Worm (Caenorhabditis elegans): Measurements from ENCODE around the gene F19B2.7.

F19B2.7 gene

DNA sequence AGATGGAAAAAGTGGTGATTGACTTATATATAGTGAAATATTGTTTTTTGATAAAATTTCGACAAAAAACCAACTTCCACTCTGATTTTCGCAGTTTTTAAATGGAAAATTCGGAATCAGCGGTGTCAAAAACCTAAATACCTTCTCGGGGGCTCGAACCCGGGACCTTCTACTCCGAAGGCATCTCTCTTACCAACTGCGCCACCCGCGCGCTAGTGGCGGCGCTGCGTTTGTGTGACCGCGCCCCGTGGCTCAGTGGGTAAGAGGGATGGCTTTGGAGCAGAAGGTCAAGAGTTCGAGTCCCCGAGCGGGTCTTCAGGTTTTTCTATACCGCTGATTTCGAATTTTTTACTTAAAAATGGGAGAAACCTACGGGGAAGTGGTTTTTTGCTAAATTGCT lies 26.4 kb upstream of the F19B2.7 start:
- 0 out of 2 replicates have a peak, but pooled peaks have one; percentile 40 for TF ChIP-seq egl-43 (GFP tag; IDR thresholded peaks at IDR 0.05)
- TF ChIP-seq hmg-1.1 (GFP tag; IDR thresholded peaks at IDR 0.05) = no peak
- no peak for TF ChIP-seq nhr-6 (tag; optimal IDR thresholded peaks at IDR 0.05)
- peak; percentile 28; the same call in 1 of the 2 replicates for TF ChIP-seq vab-7 (GFP tag; IDR thresholded peaks at IDR 0.05)
- no peak for TF ChIP-seq gei-8 (GFP tag; optimal IDR thresholded peaks at IDR 0.05)
- no peak for TF ChIP-seq pqm-1 (tag; optimal IDR thresholded peaks at IDR 0.05)
- peak; percentile 47 for TF ChIP-seq aha-1 (tag)
- TF ChIP-seq fkh-10 (GFP tag; optimal IDR thresholded peaks at IDR 0.05) = no peak
- no peak for TF ChIP-seq ztf-11 (tag; optimal IDR thresholded peaks at IDR 0.05)
- TF ChIP-seq set-16 (GFP tag; IDR thresholded peaks at IDR 0.05) = peak; percentile 83
- peak; percentile 71; the same call in 1 of the 2 replicates for TF ChIP-seq F44E2.7 (GFP tag; IDR thresholded peaks at IDR 0.05)
- TF ChIP-seq dmd-9 (GFP tag; IDR thresholded peaks at IDR 0.05) = no peak

DNA sequence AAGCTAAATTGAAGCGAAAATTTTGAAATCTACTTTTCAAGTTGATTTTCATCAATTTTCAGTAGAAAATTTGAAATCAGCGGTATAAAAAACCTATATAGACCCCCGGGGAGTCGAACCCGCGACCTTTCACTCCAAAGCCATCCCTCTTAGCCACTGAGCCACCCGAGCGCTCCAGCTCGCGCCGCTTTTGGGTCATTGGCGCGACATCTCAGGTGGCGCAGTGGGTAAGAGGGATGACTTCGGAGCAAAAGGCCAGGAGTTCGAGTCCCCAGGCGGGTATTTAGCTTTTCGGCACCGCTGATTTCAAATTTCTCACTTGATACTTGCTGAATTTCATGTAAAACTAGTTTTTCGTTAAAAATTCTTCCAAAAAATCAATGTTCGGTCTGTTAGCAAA lies 24.9 kb upstream of the F19B2.7 start:
- no peak for TF ChIP-seq F37D6.2 (tag; optimal IDR thresholded peaks at IDR 0.05)
- TF ChIP-seq set-16 (GFP tag; IDR thresholded peaks at IDR 0.05) = peak; percentile 87
- no peak for TF ChIP-seq T26A8.4 (GFP tag; IDR thresholded peaks at IDR 0.05)
- TF ChIP-seq egl-43 (GFP tag; IDR thresholded peaks at IDR 0.05) = 0 out of 2 replicates have a peak, but pooled peaks have one; percentile 54

DNA sequence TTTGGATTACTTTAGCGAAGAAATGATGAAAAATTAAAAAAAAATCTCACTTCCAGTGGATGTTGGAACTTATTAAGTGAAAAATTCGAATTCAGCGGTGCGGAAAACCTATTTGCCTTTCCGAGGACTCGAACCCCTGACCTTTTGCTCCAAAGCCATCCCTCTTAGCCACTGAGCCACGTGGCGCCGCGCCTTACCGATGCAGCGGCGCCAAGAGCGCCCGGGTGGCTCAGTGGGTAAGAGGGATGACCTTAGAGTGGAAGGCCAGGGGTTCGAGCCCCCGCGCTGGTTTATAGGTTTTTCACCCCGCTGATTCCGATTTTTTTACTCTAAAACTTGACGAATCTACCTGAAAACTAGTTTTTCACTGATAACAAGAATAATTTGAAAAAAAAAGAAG lies 24.0 kb upstream of the F19B2.7 start:
- TF ChIP-seq mxl-2 (GFP tag; conservative IDR thresholded peaks at IDR 0.05) (no peak; the same call in 1 of the 2 replicates), mes-2 (tag; optimal IDR thresholded peaks at IDR 0.05; ENCODE audit: poor library complexity, severe bottlenecking) (no peak), set-16 (GFP tag; IDR thresholded peaks at IDR 0.05) (peak; percentile 90), saeg-2 (GFP tag; IDR thresholded peaks at IDR 0.05) (no peak), lin-15B (tag; optimal IDR thresholded peaks at IDR 0.05) (no peak), tra-1 (GFP tag; IDR thresholded peaks at IDR 0.05) (peak; percentile 45; the same call in 1 of the 2 replicates), rbr-2 (tag; optimal IDR thresholded peaks at IDR 0.05) (no peak), egl-43 (GFP tag; IDR thresholded peaks at IDR 0.05) (0 out of 2 replicates have a peak, but pooled peaks have one; percentile 10), aha-1 (tag) (peak; percentile 40), gei-8 (GFP tag; optimal IDR thresholded peaks at IDR 0.05) (no peak), F44E2.7 (GFP tag; IDR thresholded peaks at IDR 0.05) (0 out of 2 replicates have a peak, but pooled peaks have one; percentile 64)

DNA sequence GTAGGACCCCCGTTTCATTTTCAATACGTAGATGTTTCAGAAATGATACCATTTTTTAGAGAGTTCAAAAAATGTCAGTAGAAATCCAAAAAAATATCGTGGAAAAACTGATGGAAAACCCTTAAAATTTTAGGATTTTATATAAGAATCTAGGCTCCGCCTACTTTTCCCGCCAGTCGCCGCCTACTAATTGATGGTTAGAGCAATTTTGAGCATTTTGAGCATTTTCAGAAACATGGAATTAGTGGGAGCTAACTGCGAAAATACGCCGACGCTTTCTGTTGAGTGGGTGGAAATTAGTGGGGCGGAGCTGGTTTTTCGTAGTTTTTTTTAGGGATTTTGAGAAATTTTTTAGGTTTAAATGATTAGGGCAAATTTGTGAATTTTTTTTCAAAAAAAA lies 18.4 kb upstream of the F19B2.7 start, which contains the start of gene ssu-1:
ssu-1 (minus strand) TSS at position 101 of the 400 bp plus-strand sequence.
- TF ChIP-seq jun-1 (tag; optimal IDR thresholded peaks at IDR 0.05) = no peak
- no peak for TF ChIP-seq tag-97 (GFP tag; IDR thresholded peaks at IDR 0.05)
- no peak for TF ChIP-seq zip-2 (tag; optimal IDR thresholded peaks at IDR 0.05)

DNA sequence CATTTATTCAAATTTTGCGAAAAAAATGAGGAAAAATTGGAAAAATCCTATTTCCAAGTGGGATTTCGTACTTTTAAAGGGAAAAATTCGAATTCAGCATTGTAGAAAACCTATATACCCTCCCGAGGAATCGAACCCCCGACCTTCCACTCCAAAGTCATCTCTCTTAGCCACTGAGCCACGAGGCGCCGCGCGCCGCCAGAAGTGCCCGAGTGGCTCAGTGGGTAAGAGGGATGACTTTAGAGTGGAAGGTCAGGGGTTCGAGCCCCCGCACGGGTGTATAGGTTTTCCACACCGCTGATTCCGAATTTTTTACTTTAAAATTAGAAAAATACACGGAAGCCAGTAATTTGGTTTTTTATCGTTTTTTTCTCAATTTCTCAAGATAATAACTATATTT lies 16.7 kb upstream of the F19B2.7 start:
- TF ChIP-seq set-16 (GFP tag; IDR thresholded peaks at IDR 0.05) (peak; percentile 71), nhr-11 (tag; optimal IDR thresholded peaks at IDR 0.05) (no peak), ceh-44 (GFP tag; IDR thresholded peaks at IDR 0.05) (0 out of 2 replicates have a peak, but pooled peaks have one; percentile 37), R02D3.7 (tag; optimal IDR thresholded peaks at IDR 0.05) (no peak), T26A8.4 (GFP tag; IDR thresholded peaks at IDR 0.05) (no peak), tra-1 (GFP tag; IDR thresholded peaks at IDR 0.05) (0 out of 2 replicates have a peak, but pooled peaks have one; percentile 26)

DNA sequence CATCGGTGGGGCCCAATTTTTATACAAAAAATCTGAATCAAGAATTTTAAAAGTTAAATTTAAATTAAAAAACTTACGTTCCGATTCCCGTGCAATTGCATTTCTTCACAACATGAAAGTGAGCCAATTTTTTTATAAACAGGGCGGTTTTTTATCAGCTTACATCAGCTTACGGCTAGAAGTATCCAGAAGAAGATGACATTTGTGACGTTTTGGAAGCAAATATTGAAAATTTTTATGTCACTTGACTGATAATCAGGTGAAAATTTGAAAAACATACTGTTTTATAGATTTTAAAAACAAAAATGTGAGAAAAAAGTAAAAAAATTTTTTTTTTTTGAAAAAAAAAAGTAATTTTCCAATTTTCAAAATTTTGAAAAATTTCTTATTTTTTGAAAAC lies 16.3 kb upstream of the F19B2.7 start, which contains the start of gene Y113G7A.22:
Y113G7A.22 (minus strand) TSS at position 101 of the 400 bp plus-strand sequence.
- TF ChIP-seq ceh-28 (tag; optimal IDR thresholded peaks at IDR 0.05) (no peak), lin-15B (tag; optimal IDR thresholded peaks at IDR 0.05) (no peak), pqm-1 (tag; optimal IDR thresholded peaks at IDR 0.05) (no peak), ceh-20 (GFP tag; IDR thresholded peaks at IDR 0.05) (no peak), aha-1 (tag) (peak; percentile 2)
